Fruit fly (Drosophila melanogaster): ENCODE measurements around the gene CG34299.

The CG34299 gene

DNA sequence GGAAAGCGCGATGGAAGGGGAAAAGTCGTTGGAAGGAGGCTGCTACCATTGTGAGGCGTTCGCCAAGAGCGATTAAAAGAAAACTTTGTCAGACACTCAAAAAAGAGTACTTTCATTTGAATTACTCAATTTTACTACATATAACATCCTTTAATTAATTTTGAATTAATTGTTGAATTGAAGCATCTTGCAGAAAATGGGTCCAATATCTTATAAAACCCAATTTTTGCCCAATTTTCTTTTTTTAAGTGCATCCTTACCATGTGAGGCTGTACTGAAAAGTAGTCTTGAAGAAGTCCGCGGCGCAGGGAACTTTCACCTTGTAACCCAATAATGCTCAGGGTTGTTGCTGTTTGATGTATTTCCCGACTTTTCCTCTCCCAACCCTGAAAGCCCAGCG lies 14.1 kb upstream of the CG34299 start (continued):
- TF ChIP-seq HmgD (GFP tag; optimal IDR thresholded peaks at IDR 0.05) (no peak), Dip3 (GFP tag; optimal IDR thresholded peaks at IDR 0.05) (no peak), CG14667 (GFP tag; IDR thresholded peaks at IDR 0.05) (no peak), CG8478 (optimal IDR thresholded peaks at IDR 0.05) (no peak), kay (GFP tag; optimal IDR thresholded peaks at IDR 0.05) (no peak), CG9215 (GFP tag; IDR thresholded peaks at IDR 0.05) (no peak), fu2 (GFP tag; optimal IDR thresholded peaks at IDR 0.05) (no peak), grau (tag; optimal IDR thresholded peaks at IDR 0.05) (peak; percentile 27), BtbVII (GFP tag; optimal IDR thresholded peaks at IDR 0.05) (no peak), prd (optimal IDR thresholded peaks at IDR 0.05) (no peak), prd (GFP tag; IDR thresholded peaks at IDR 0.05) (peak; percentile 55), CG5180 (GFP tag; optimal IDR thresholded peaks at IDR 0.05) (no peak), Mes4 (GFP tag; optimal IDR thresholded peaks at IDR 0.05) (no peak), hkb (optimal IDR thresholded peaks at IDR 0.05) (no peak), hkb (GFP tag; IDR thresholded peaks at IDR 0.05) (peak; percentile 57), sd (tag; optimal IDR thresholded peaks at IDR 0.05) (no peak), pita (GFP tag; optimal IDR thresholded peaks at IDR 0.05) (no peak), CG2889 (GFP tag; IDR thresholded peaks at IDR 0.05) (0 out of 3 replicates have a peak, but pooled peaks have one; percentile 28), ranshi (GFP tag; IDR thresholded peaks at IDR 0.05) (peak; percentile 53; the same call in 1 of the 2 replicates), dati (GFP tag; IDR thresholded peaks at IDR 0.05) (no peak), CG1832 (GFP tag; optimal IDR thresholded peaks at IDR 0.05) (no peak), sr (GFP tag; IDR thresholded peaks at IDR 0.05) (no peak)

- TF ChIP-seq Xbp1 (GFP tag; optimal IDR thresholded peaks at IDR 0.05) (peak; percentile 32), CG15073 (GFP tag; optimal IDR thresholded peaks at IDR 0.05) (peak; percentile 98), CG12155 (GFP tag; optimal IDR thresholded peaks at IDR 0.05) (no peak), CG2199 (GFP tag; IDR thresholded peaks at IDR 0.05) (peak; percentile 84; the same call in 2 of the 3 replicates), Rfx (GFP tag; IDR thresholded peaks at IDR 0.05) (peak; percentile 44; the same call in 1 of the 2 replicates), Med (GFP tag) (peak; percentile 39), H2.0 (GFP tag; IDR thresholded peaks at IDR 0.05) (0 out of 2 replicates have a peak, but pooled peaks have one; percentile 17), CTCF (GFP tag; optimal IDR thresholded peaks at IDR 0.05) (peak; percentile 28), CG11398 (GFP tag; optimal IDR thresholded peaks at IDR 0.05) (no peak), CG8290 (GFP tag; optimal IDR thresholded peaks at IDR 0.05) (no peak), CG8290 (tag; optimal IDR thresholded peaks at IDR 0.05) (peak in 1 of 2 experiments; percentile 23), ranshi (GFP tag; IDR thresholded peaks at IDR 0.05) (no peak)
These were observed 12.4 kb upstream of the CG34299 start for dm6 chr3R:30236994-30237393.

- TF ChIP-seq chinmo (GFP tag; IDR thresholded peaks at IDR 0.05; ENCODE audit: partially characterized antibody): no peak
- TF ChIP-seq CG2712 (tag; optimal IDR thresholded peaks at IDR 0.05): no peak
- TF ChIP-seq kni (GFP tag; optimal IDR thresholded peaks at IDR 0.05): no peak
- no peak for TF ChIP-seq CG7556 (GFP tag; optimal IDR thresholded peaks at IDR 0.05)
- no peak for TF ChIP-seq oc (tag; optimal IDR thresholded peaks at IDR 0.05)
- no peak for TF ChIP-seq PHDP (tag; optimal IDR thresholded peaks at IDR 0.05)
- no peak for TF ChIP-seq ab (GFP tag; optimal IDR thresholded peaks at IDR 0.05)
- TF ChIP-seq CG7745 (tag; optimal IDR thresholded peaks at IDR 0.05): no peak
- TF ChIP-seq CG13424 (tag; optimal IDR thresholded peaks at IDR 0.05): no peak
- TF ChIP-seq HHEX (GFP tag; optimal IDR thresholded peaks at IDR 0.05): no peak
- no peak for TF ChIP-seq otp (GFP tag; IDR thresholded peaks at IDR 0.05)
- no peak for TF ChIP-seq D (optimal IDR thresholded peaks at IDR 0.05)
- no peak for TF ChIP-seq D (GFP tag; optimal IDR thresholded peaks at IDR 0.05)
- TF ChIP-seq gsb-n (tag; optimal IDR thresholded peaks at IDR 0.05): no peak
- TF ChIP-seq GATAe (GFP tag; conservative IDR thresholded peaks at IDR 0.05): no peak
- TF ChIP-seq Myb (GFP tag; optimal IDR thresholded peaks at IDR 0.05): no peak
- no peak for TF ChIP-seq Dip2 (GFP tag; IDR thresholded peaks at IDR 0.05)
- TF ChIP-seq B-H2 (GFP tag; optimal IDR thresholded peaks at IDR 0.05): no peak
- TF ChIP-seq Adf1 (GFP tag; IDR thresholded peaks at IDR 0.05): no peak
These were observed 11.7 kb upstream of the CG34299 start, which contains the start of gene CG43448 for dm6 chr3R:30237634-30238033. Gene CG43448 (minus strand): TSS chr3R:30237734.

All from whole organism, embryonic.